Worm (Caenorhabditis elegans) whole organism, dauer: ENCODE data around the gene srw-8.

Experiments
- unc-62 ChIP-seq: sonication (generic microtip); optimal IDR thresholded peaks from 2 replicates; lab custom pipeline; 2017; ENCODE audit warnings: missing biosample characterization, missing genetic modification reagents, missing genetic modification characterization

Gene srw-8

DNA sequence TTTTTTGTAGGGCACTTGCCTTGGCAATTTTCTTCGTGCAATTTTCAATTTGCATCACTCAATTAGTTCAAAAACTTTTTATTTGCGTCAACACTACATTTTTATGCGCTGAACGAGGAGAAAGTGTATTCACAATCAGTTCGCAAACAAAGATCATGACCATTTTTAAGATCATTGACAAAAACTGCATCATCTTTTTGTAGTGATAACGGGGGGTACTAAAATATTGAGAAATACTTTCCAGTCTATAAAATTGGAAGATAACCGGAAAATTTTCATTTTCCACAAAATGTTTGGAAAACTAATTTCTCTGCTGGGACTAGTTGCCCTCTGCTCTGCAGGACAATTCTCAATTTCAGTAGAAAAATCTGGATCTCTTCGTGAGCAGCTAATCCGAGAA is 9.9 kb downstream of the srw-8 start, which contains the start of gene asp-8:
Gene asp-8 (plus strand): TSS at position 276 of the 400 bp plus-strand sequence.
- TF ChIP-seq unc-62 (GFP tag; lab: Kevin White, UChicago): no peak

DNA sequence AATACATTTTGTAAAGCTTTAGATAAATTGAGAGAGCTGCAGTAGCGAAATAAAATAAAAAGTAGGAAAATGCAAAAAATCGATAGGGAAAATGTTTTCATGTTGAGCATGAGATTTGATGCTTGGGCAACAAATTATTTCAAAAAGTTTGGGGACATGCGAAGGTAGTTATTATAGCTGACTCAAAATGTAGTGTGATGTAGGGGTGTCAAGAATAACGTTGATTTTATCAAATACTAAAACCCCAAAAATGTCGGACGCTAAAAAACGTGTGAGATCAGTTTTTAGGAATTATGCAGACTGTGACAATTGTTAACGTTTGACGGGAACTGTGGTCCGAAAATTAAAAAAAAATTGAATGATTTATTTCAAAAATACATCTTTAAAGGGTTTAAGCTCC is 12.8 kb downstream of the srw-8 start, which contains the start of gene irld-12:
Gene irld-12 (minus strand): TSS at position 101 of the 400 bp plus-strand sequence.
- no peak for TF ChIP-seq unc-62 (GFP tag; lab: Kevin White, UChicago)

DNA sequence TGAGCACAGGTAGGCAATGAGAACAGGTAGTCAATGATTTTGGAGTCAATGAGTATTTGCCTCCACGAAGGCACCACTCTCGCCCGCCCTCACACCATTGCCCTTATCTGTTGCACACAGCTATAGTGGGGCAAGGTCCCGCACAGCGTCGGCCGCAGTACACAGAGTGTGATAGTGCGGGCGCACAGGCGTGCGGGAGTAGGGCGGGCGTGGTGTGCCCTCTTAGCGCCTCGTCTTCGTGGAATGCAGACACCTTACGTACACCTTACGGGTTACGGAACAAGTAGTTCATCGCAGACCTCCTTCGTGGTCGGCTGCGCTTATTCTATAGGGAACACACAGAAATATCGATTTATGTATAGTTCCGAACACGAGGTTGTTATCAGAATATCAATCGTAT is 16.2 kb downstream of the srw-8 start:
- TF ChIP-seq unc-62 (GFP tag; lab: Kevin White, UChicago): no peak

DNA sequence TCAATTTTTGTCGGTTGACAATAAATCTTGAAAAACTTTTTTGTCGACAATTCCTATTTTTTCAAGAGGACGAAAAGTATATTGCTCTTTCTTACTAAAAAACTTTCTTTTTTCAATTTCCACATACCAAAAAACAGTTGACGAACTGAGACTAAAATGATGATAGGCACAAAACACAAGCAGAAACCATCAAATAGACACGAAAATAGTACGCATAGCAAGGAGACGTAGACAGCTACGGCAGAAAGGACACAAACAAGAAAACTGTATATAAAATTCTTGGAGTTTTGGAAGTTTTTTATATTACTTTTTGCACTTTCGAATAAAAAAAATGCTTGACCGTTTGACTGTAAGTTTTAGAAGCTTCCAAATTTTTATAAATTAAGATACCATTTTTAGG is 20.0 kb downstream of the srw-8 start, which contains the start of gene K12D9.1:
Gene K12D9.1 (plus strand): TSS at position 301 of the 400 bp plus-strand sequence.
- no peak for TF ChIP-seq unc-62 (GFP tag; lab: Kevin White, UChicago)

DNA sequence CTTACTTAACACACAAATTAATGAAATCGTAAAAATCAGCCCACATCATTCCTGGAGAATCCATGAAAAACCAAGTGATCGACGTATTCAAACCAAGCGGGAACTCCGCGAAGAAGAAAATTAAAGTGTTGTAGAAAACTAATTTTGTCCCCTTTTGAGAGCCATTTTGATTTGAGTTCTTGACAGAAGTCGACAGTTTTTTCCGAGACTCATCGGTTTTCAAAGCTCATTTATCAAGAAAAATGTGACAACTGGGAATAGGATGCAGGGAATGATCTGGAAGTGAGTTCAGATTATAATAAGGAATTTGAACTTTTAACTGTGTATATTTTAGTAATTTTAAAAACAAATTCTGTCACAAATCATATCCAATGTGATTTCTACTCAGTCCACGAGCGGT is 22.7 kb downstream of the srw-8 start, which contains the start of gene srw-135:
Gene srw-135 (minus strand): TSS at position 101 of the 400 bp plus-strand sequence.
- TF ChIP-seq unc-62 (GFP tag; lab: Kevin White, UChicago): no peak

DNA sequence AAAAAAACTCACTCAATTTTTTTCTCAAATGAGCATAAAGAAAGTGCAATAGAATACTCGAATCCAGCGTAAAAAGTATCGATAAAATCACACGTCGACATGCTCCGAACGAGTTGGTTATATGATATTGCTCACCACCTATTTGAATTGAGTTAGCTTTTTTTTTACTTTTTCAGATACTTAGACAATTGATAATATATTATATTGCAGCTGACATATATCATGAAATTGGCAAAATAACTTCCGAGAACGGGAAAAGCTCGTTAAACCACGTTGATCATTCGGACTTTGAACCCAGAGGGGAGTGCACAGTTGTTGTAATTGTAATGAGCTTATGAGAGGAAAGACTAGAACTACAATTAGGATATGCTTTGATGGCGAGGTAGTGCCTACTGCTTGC is 23.7 kb downstream of the srw-8 start, which contains the start of gene srw-136:
Gene srw-136 (minus strand): TSS at position 101 of the 400 bp plus-strand sequence.
- no peak for TF ChIP-seq unc-62 (GFP tag; lab: Kevin White, UChicago)

DNA sequence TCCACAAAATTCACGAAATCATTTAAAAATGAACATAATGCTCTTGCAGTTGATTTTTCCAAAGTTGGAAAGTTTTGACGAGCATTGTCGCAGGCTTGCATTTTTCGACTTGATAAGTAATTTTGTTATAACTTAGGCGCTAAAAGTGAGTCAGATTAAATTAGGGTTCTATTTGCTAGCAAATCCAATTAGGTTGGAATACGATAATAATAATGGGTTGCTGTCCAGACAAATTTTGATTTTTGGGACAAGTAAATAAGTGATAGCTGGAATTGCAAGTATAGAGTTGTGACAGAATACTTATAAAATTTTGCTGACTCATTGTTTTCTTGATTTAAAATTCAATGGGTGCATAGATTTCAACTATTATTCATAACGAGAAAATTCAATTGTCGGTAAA is 28.2 kb downstream of the srw-8 start, which contains the start of gene srw-112:
Gene srw-112 (minus strand): TSS at position 101 of the 400 bp plus-strand sequence.
- TF ChIP-seq unc-62 (GFP tag; lab: Kevin White, UChicago): no peak

DNA sequence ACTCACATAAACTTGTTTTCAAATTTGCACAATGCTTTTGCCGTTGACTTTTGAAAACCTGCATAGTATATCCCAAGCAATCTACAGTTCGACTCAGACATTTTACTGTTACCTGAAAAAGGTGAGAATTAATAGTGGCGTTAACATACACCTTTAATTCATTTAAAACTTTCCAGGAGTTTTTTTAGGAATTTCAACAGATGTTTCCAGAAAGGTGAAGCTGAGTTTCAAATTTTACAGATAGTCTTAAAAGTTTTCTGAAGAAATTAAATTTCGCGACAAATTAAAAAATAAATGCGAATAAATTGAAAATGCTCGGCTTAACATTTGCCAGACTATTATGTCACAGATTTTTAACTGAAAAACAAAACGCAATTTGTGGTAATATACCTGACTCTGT is 34.4 kb downstream of the srw-8 start, which contains the start of gene srw-119:
Gene srw-119 (minus strand): TSS at position 101 of the 400 bp plus-strand sequence.
- TF ChIP-seq unc-62 (GFP tag; lab: Kevin White, UChicago): no peak

DNA sequence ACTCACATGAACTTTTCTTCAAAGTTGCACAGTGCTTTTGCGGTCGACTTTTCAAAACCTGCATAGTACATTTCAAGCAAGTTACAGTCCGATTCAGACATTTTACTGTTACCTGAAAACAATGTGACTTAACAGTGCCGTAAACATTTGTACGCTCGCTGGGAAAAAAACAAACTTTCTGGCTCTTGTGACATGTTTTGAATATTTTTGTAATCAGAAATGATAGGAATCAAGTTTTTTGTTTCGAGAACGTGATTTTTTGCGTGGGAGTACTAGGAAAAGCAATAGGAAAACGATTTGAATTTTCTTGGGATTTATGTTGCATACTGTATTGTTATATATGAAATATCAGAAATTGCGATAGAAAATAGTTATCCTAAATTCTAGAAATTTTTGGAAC is 38.0 kb downstream of the srw-8 start, which contains the start of gene srw-120:
Gene srw-120 (minus strand): TSS at position 101 of the 400 bp plus-strand sequence.
- TF ChIP-seq unc-62 (GFP tag; lab: Kevin White, UChicago): no peak

DNA sequence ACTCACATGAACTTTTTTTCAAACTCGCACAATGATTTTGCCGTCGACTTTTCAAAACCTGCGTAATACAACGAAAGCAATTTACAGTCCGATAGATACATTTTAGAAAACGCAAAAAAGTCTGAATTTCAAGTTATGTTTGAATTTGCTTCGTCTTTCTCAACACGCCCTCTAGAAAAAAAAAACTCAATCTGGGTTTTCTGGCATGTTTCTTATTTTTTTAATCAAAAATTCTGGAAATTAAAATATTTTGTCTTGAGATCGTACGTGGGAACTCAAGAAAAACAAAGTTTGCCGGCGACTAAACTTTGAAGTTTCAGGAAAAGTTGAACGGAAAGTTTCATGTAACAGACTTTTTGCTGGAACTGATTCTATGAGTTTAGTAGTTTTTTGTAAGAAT is 40.3 kb downstream of the srw-8 start, which contains the start of gene srw-115:
Gene srw-115 (minus strand): TSS at position 101 of the 400 bp plus-strand sequence.
- TF ChIP-seq unc-62 (GFP tag; lab: Kevin White, UChicago): no peak

DNA sequence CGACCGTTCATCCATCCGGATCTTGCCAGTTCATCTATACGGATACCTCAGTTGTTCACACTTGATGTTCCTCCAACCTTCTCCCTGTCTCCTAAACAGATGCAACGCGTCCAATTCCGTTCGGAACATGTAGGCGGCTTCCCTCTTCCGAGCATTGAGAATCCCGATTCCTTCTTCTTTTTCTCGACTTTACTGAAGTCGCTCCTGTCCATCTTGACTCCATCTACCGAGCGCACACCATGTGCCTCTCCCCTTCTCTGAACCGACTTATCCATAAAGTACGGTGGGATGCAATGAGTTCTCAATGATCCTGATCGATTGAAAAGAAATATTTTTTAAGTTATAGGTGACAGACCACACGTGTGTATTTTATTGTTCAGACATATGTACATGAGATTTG is 42.1 kb downstream of the srw-8 start:
- TF ChIP-seq unc-62 (GFP tag; lab: Kevin White, UChicago): no peak

DNA sequence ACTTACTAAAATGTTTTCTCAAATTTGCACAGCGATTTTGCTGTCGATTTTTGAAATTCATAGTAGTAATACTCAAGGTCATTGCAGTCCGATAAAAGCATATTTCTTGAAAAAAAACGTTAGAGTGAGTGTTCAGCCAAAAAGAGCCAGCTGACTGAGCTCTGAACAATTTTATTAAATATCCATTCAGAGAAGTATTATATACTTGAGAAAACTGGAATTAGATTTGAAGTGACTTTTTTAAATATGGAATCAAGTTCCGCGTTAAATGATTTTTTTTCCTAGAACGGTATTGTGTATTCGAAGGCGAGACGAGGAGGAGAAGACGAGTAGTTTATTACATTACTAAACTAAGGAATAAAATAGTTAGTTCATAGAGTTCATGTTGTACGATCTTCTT is 42.7 kb downstream of the srw-8 start, which contains the start of gene srw-121:
Gene srw-121 (minus strand): TSS at position 101 of the 400 bp plus-strand sequence.
- no peak for TF ChIP-seq unc-62 (GFP tag; lab: Kevin White, UChicago)

DNA sequence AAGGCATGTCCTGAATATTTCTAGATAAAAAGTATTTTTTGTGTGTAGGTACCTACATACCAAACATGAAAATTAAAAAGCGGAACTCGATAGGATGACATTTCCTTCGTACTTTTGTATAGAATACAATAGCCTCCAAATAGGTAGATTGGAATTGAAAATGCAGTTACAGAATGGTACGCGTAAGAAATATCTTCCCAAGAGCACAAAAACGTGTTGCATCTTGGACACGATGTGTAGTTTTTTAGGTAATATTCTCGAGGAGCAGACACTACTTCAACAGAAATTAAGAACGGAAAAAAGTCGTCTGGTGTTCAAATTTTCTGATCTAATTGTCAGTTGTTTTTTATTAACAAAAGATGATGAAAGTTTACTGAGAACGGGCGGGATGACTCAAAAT is 46.7 kb downstream of the srw-8 start, which contains the start of gene srh-85:
Gene srh-85 (minus strand): TSS at position 101 of the 400 bp plus-strand sequence.
- TF ChIP-seq unc-62 (GFP tag; lab: Kevin White, UChicago): no peak

DNA sequence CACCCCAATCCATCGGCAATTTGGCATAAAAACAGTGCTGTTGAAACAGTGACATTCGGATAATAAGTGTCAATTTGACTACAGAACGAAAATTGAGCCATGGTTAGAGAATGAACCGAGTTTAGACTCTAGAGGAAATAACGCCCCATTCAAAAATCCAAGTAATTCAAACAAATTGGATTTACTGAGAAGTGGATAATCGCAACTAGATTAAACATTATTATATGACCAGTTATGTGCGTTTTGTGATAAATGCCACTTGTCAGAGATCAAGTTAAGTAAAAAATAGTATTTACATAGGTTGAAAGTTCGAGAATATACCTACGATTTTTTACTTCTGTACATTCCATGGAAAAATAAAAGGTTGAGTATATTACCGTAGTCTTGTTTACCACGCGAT is 48.8 kb downstream of the srw-8 start, which contains the start of gene srw-139:
Gene srw-139 (minus strand): TSS at position 101 of the 400 bp plus-strand sequence.
- no peak for TF ChIP-seq unc-62 (GFP tag; lab: Kevin White, UChicago)

DNA sequence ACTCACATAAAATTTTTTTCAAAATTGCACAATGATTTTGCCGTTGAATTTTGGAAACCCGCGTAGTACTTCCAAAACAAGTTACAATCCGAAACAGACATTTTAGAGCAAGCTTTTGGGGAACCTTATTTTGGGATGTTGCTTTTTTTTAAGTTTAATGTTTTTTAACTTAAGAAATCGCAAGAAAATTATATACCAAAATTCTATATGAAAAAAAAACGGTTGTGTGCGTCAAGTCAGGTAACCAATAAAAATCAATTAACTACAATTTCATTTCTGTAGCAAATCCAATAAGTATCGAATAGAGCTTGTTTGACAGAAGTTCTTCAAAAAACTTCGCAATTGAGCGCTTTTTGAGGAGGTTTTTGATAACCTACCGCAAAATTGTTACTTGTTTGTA is 50.8 kb downstream of the srw-8 start, which contains the start of gene srw-117:
Gene srw-117 (minus strand): TSS at position 101 of the 400 bp plus-strand sequence.
- TF ChIP-seq unc-62 (GFP tag; lab: Kevin White, UChicago): no peak
